Worm (Caenorhabditis elegans): ENCODE results near the gene rpn-13.

Gene rpn-13

ce11 chrIII:6360825-6361224 lies 19.1 kb upstream of the rpn-13 start (continued):
- peak; percentile 19 for TF ChIP-seq mes-2 (tag; optimal IDR thresholded peaks at IDR 0.05; ENCODE audit: poor library complexity, severe bottlenecking)
- TF ChIP-seq fos-1 (tag; optimal IDR thresholded peaks at IDR 0.05): no peak
- no peak for TF ChIP-seq gei-8 (GFP tag; optimal IDR thresholded peaks at IDR 0.05)
- no peak for TF ChIP-seq D1046.2 (GFP tag; IDR thresholded peaks at IDR 0.05)
- peak; percentile 14 for TF ChIP-seq hlh-11 (tag; optimal IDR thresholded peaks at IDR 0.05)
- no peak for TF ChIP-seq nhr-10 (tag; optimal IDR thresholded peaks at IDR 0.05)
- TF ChIP-seq lin-1 (GFP tag; IDR thresholded peaks at IDR 0.05): no peak
- TF ChIP-seq cey-2 (tag; optimal IDR thresholded peaks at IDR 0.05; ENCODE audit: borderline replicate concordance, insufficient read depth): no peak
- no peak for TF ChIP-seq lir-3 (tag; optimal IDR thresholded peaks at IDR 0.05)
- TF ChIP-seq fkh-10 (GFP tag; optimal IDR thresholded peaks at IDR 0.05): no peak
- no peak for TF ChIP-seq unc-62 (GFP tag; optimal IDR thresholded peaks at IDR 0.05 in 1 of 2)
- no peak for TF ChIP-seq unc-62 (tag; optimal IDR thresholded peaks at IDR 0.05)
- peak; percentile 71 for TF ChIP-seq dmd-6 (GFP tag; IDR thresholded peaks at IDR 0.05)
- no peak for TF ChIP-seq vab-7 (GFP tag; IDR thresholded peaks at IDR 0.05)
- no peak for TF ChIP-seq unc-130 (GFP tag; optimal IDR thresholded peaks at IDR 0.05)
- TF ChIP-seq madf-9 (GFP tag; conservative IDR thresholded peaks at IDR 0.05): no peak
- TF ChIP-seq duxl-1 (tag; optimal IDR thresholded peaks at IDR 0.05; ENCODE audit: poor library complexity): no peak

- peak; percentile 62 for TF ChIP-seq mxl-3 (GFP tag; optimal IDR thresholded peaks at IDR 0.05)
- TF ChIP-seq T20F7.1 (GFP tag; optimal IDR thresholded peaks at IDR 0.05): no peak
- no peak for TF ChIP-seq nhr-6 (tag; optimal IDR thresholded peaks at IDR 0.05)
- peak; percentile 35 for TF ChIP-seq nhr-28 (tag; optimal IDR thresholded peaks at IDR 0.05)
- no peak for TF ChIP-seq aly-2 (tag; optimal IDR thresholded peaks at IDR 0.05)
- TF ChIP-seq ceh-82 (tag; optimal IDR thresholded peaks at IDR 0.05): no peak
- no peak for TF ChIP-seq dve-1 (tag; optimal IDR thresholded peaks at IDR 0.05; ENCODE audit: insufficient read depth)
- no peak for TF ChIP-seq hif-1 (tag; optimal IDR thresholded peaks at IDR 0.05)
- TF ChIP-seq nhr-48 (tag; optimal IDR thresholded peaks at IDR 0.05): no peak
- peak; percentile 1 for TF ChIP-seq mes-2 (tag; optimal IDR thresholded peaks at IDR 0.05; ENCODE audit: poor library complexity, severe bottlenecking)
- TF ChIP-seq ZK546.5 (tag; optimal IDR thresholded peaks at IDR 0.05): no peak
- no peak for TF ChIP-seq ceh-20 (GFP tag; IDR thresholded peaks at IDR 0.05)
- no peak for TF ChIP-seq zip-11 (GFP tag; IDR thresholded peaks at IDR 0.05)
- peak in 1 of 2 experiments; percentile 31 for TF ChIP-seq lsy-2 (tag; optimal IDR thresholded peaks at IDR 0.05)
- TF ChIP-seq ctbp-1 (GFP tag; IDR thresholded peaks at IDR 0.05): no peak
- no peak for TF ChIP-seq daf-16 (GFP tag; optimal IDR thresholded peaks at IDR 0.05)
- TF ChIP-seq daf-16 (tag; optimal IDR thresholded peaks at IDR 0.05): no peak
- no peak for TF ChIP-seq F10B5.3 (tag; optimal IDR thresholded peaks at IDR 0.05)
- peak; percentile 96 for TF ChIP-seq aha-1 (tag)
- TF ChIP-seq R02D3.7 (tag; optimal IDR thresholded peaks at IDR 0.05): no peak
- TF ChIP-seq ztf-7 (tag; optimal IDR thresholded peaks at IDR 0.05): no peak
- 0 out of 2 replicates have a peak, but pooled peaks have one; percentile 41 for TF ChIP-seq tra-1 (GFP tag; IDR thresholded peaks at IDR 0.05)
- TF ChIP-seq set-16 (GFP tag; IDR thresholded peaks at IDR 0.05): no peak
- no peak for TF ChIP-seq daf-19 (GFP tag; conservative IDR thresholded peaks at IDR 0.05)
- TF ChIP-seq lin-38 (GFP tag; IDR thresholded peaks at IDR 0.05): no peak
- no peak for TF ChIP-seq ceh-32 (tag; optimal IDR thresholded peaks at IDR 0.05; ENCODE audit: poor library complexity)
- TF ChIP-seq unc-130 (GFP tag; optimal IDR thresholded peaks at IDR 0.05): no peak
- TF ChIP-seq madf-5 (GFP tag; IDR thresholded peaks at IDR 0.05): no peak
- no peak for TF ChIP-seq lin-29 (GFP tag; IDR thresholded peaks at IDR 0.05)
- peak; percentile 72 for TF ChIP-seq hlh-11 (tag; optimal IDR thresholded peaks at IDR 0.05)
- no peak for TF ChIP-seq nhr-25 (tag; optimal IDR thresholded peaks at IDR 0.05; ENCODE audit: borderline replicate concordance, insufficient read depth)
- TF ChIP-seq Y105C5A.15 (GFP tag; IDR thresholded peaks at IDR 0.05): no peak
- TF ChIP-seq fkh-10 (GFP tag; optimal IDR thresholded peaks at IDR 0.05): no peak
- no peak for TF ChIP-seq zfp-2 (tag; optimal IDR thresholded peaks at IDR 0.05)
- no peak for TF ChIP-seq Y75B8A.6 (GFP tag; IDR thresholded peaks at IDR 0.05)
- no peak for TF ChIP-seq nhr-42 (GFP tag; IDR thresholded peaks at IDR 0.05)
- TF ChIP-seq dmd-6 (GFP tag; IDR thresholded peaks at IDR 0.05): peak; percentile 57
- TF ChIP-seq Y48G9A.11 (GFP tag; IDR thresholded peaks at IDR 0.05): no peak
These were observed 18.4 kb upstream of the rpn-13 start for ce11 chrIII:6360114-6360513.
